Worm (Caenorhabditis elegans) whole organism, L1 larva: ENCODE measurements around the gene tbc-19.

Experiments
- C04F5.9 ChIP-seq: sonication (generic microtip); optimal IDR thresholded peaks from 2 replicates; lab custom pipeline; 2016; ENCODE audit warnings: missing genetic modification characterization, missing compliant biosample characterization
- C16A3.4 ChIP-seq: fragments of 150-350 bp; optimal IDR thresholded peaks from 2 replicates; lab custom pipeline; 2014; ENCODE audit warnings: missing biosample characterization, missing genetic modification characterization
- C34B4.2 ChIP-seq: sonication (generic microtip); optimal IDR thresholded peaks from 2 replicates; lab custom pipeline; 2017; ENCODE audit warnings: mild to moderate bottlenecking, missing genetic modification characterization, missing compliant biosample characterization
- aha-1 ChIP-seq: fragments of 150-350 bp; optimal IDR thresholded peaks from 2 replicates; lab custom pipeline; 2014; ENCODE audit warnings: missing biosample characterization, missing genetic modification characterization
- alr-1 ChIP-seq: fragments of 200-800 bp; sonication (Bioruptor generic); optimal IDR thresholded peaks from 2 replicates; lab custom pipeline; 2018; ENCODE audit warnings: borderline replicate concordance, mild to moderate bottlenecking, missing genetic modification characterization, missing compliant biosample characterization
- ama-1 ChIP-seq: fragments of 150-350 bp; optimal IDR thresholded peaks from 2 replicates; lab custom pipeline; 2014
- blmp-1 ChIP-seq: fragments of 150-350 bp; optimal IDR thresholded peaks from 2 replicates; lab custom pipeline; 2014; ENCODE audit warnings: missing biosample characterization, missing genetic modification characterization
- ceh-88 ChIP-seq: fragments of 200-800 bp; sonication (Bioruptor generic); IDR thresholded peaks from 2 replicates; pipeline ENCODE4 v1.3.6; 2022; ENCODE audit warnings: missing genetic modification characterization, missing compliant biosample characterization
- ceh-90 ChIP-seq: sonication (generic microtip); optimal IDR thresholded peaks from 2 replicates; lab custom pipeline; 2016; ENCODE audit warnings: missing genetic modification characterization, missing compliant biosample characterization
- ces-1 ChIP-seq: fragments of 150-350 bp; optimal IDR thresholded peaks from 2 replicates; lab custom pipeline; 2014; ENCODE audit warnings: missing biosample characterization, missing genetic modification reagents, missing genetic modification characterization
- dpl-1 ChIP-seq, 3 experiments: fragments of 150-350 bp in 2 of 3; sonication (generic microtip) in 1 of 3; optimal IDR thresholded peaks; 2 replicates each; lab custom pipeline; 2014 to 2017; ENCODE audit warnings: missing biosample characterization in 3 of 3, missing genetic modification characterization in 3 of 3, missing genetic modification reagents in 3 of 3
- dsc-1 ChIP-seq: sonication (generic microtip); optimal IDR thresholded peaks from 2 replicates; lab custom pipeline; 2016; ENCODE audit warnings: mild to moderate bottlenecking, missing genetic modification characterization, missing compliant biosample characterization
- efl-3 ChIP-seq: fragments of 200-800 bp; sonication (Bioruptor generic); optimal IDR thresholded peaks from 2 replicates; lab custom pipeline; 2018; ENCODE audit warnings: mild to moderate bottlenecking, missing genetic modification characterization, missing compliant biosample characterization
- elt-3 ChIP-seq, 6 experiments: fragments of 150-350 bp in 1 of 6; sonication (generic microtip); optimal IDR thresholded peaks; 2 replicates each; lab custom pipeline; 2017 to 2018; ENCODE audit warnings: missing biosample characterization in 6 of 6, missing genetic modification characterization in 6 of 6, inconsistent platforms in 1 of 6
- fkh-4 ChIP-seq: sonication (generic microtip); optimal IDR thresholded peaks from 2 replicates; lab custom pipeline; 2016; ENCODE audit warnings: missing compliant biosample characterization, missing genetic modification characterization, borderline replicate concordance
- fkh-8 ChIP-seq: sonication (generic microtip); optimal IDR thresholded peaks from 2 replicates; lab custom pipeline; 2016; ENCODE audit warnings: mild to moderate bottlenecking, missing genetic modification characterization, missing compliant biosample characterization
- grh-1 ChIP-seq: fragments of 200-800 bp; sonication (Bioruptor generic); IDR thresholded peaks from 2 replicates; pipeline ENCODE4 v1.3.6; 2022; ENCODE audit warnings: missing genetic modification reagents, missing genetic modification characterization, missing compliant biosample characterization
- hlh-17 ChIP-seq: fragments of 200-800 bp; sonication (Bioruptor generic); optimal IDR thresholded peaks from 2 replicates; lab custom pipeline; 2018; ENCODE audit warnings: missing genetic modification characterization, mild to moderate bottlenecking, missing compliant biosample characterization, moderate library complexity, borderline replicate concordance
- hlh-4 ChIP-seq: sonication (generic microtip); optimal IDR thresholded peaks from 2 replicates; lab custom pipeline; 2016; ENCODE audit warnings: mild to moderate bottlenecking, missing genetic modification characterization, missing compliant biosample characterization
- isw-1 ChIP-seq: fragments of 200-800 bp; sonication (Bioruptor generic); IDR thresholded peaks from 2 replicates; pipeline ENCODE4 v1.3.6; 2022; ENCODE audit warnings: missing genetic modification characterization, missing compliant biosample characterization
- jun-1 ChIP-seq: fragments of 150-350 bp; optimal IDR thresholded peaks from 2 replicates; lab custom pipeline; 2014; ENCODE audit warnings: missing biosample characterization, missing genetic modification reagents, missing genetic modification characterization
- lin-13 ChIP-seq: fragments of 150-350 bp; optimal IDR thresholded peaks from 2 replicates; lab custom pipeline; 2014; ENCODE audit warnings: missing biosample characterization, missing genetic modification reagents, missing genetic modification characterization
- lin-14 ChIP-seq: fragments of 200-800 bp; sonication (Bioruptor generic); optimal IDR thresholded peaks from 2 replicates; lab custom pipeline; 2018; ENCODE audit warnings: mild to moderate bottlenecking, missing genetic modification characterization, moderate library complexity, missing compliant biosample characterization
- lin-39 ChIP-seq: fragments of 150-350 bp; optimal IDR thresholded peaks from 2 replicates; lab custom pipeline; 2014; ENCODE audit warnings: missing biosample characterization, missing genetic modification reagents, missing genetic modification characterization
- lir-3 ChIP-seq: sonication (generic microtip); optimal IDR thresholded peaks from 2 replicates; lab custom pipeline; 2016; ENCODE audit warnings: mild to moderate bottlenecking, missing genetic modification characterization, moderate library complexity, missing compliant biosample characterization; ENCODE audit not compliant: poor library complexity
- mab-9 ChIP-seq: fragments of 200-800 bp; sonication (Bioruptor generic); IDR thresholded peaks from 2 replicates; pipeline ENCODE4 v1.3.6; 2022; ENCODE audit warnings: missing genetic modification reagents, missing genetic modification characterization, missing compliant biosample characterization
- mdl-1 ChIP-seq, 2 experiments: fragments of 150-350 bp; optimal IDR thresholded peaks; 2 replicates each; lab custom pipeline; 2014 to 2017; ENCODE audit warnings: missing biosample characterization in 2 of 2, missing genetic modification characterization in 2 of 2, inconsistent platforms in 1 of 2
- mef-2 ChIP-seq: fragments of 150-350 bp; optimal IDR thresholded peaks from 2 replicates; lab custom pipeline; 2014; ENCODE audit warnings: missing biosample characterization, missing genetic modification characterization
- nhr-12 ChIP-seq: sonication (generic microtip); optimal IDR thresholded peaks from 2 replicates; lab custom pipeline; 2017; ENCODE audit warnings: missing biosample characterization, missing genetic modification characterization
- nhr-19 ChIP-seq: fragments of 200-800 bp; sonication (Bioruptor generic); conservative IDR thresholded peaks from 2 replicates; pipeline ENCODE4 v1.3.6; 2022; ENCODE audit warnings: missing genetic modification characterization, missing compliant biosample characterization
- nhr-237 ChIP-seq: fragments of 150-350 bp; optimal IDR thresholded peaks from 2 replicates; lab custom pipeline; 2014; ENCODE audit warnings: missing biosample characterization, missing genetic modification characterization
- nhr-28 ChIP-seq: fragments of 150-350 bp; optimal IDR thresholded peaks from 2 replicates; lab custom pipeline; 2014; ENCODE audit warnings: missing biosample characterization, missing genetic modification characterization
- nhr-71 ChIP-seq: sonication (generic microtip); optimal IDR thresholded peaks from 2 replicates; lab custom pipeline; 2016; ENCODE audit warnings: mild to moderate bottlenecking, missing genetic modification characterization, moderate library complexity, missing compliant biosample characterization
- nhr-76 ChIP-seq: sonication (generic microtip); optimal IDR thresholded peaks from 2 replicates; lab custom pipeline; 2017; ENCODE audit warnings: missing biosample characterization, missing genetic modification characterization
- nhr-84 ChIP-seq: sonication (generic microtip); optimal IDR thresholded peaks from 2 replicates; lab custom pipeline; 2017; ENCODE audit warnings: missing biosample characterization, missing genetic modification characterization
- nhr-85 ChIP-seq: sonication (generic microtip); peaks from one replicate; lab custom pipeline; 2016; ENCODE audit warnings: missing genetic modification characterization, inconsistent platforms, missing compliant biosample characterization
- pag-3 ChIP-seq: sonication (generic microtip); optimal IDR thresholded peaks from 2 replicates; lab custom pipeline; 2017; ENCODE audit warnings: missing genetic modification characterization, mild to moderate bottlenecking, missing compliant biosample characterization, antibody characterized with exemption, borderline replicate concordance; ENCODE audit not compliant: insufficient read depth
- pax-3 ChIP-seq: fragments of 200-800 bp; sonication (Bioruptor generic); optimal IDR thresholded peaks from 2 replicates; lab custom pipeline; 2018; ENCODE audit warnings: mild to moderate bottlenecking, missing genetic modification characterization, moderate library complexity, missing compliant biosample characterization
- rnt-1 ChIP-seq: sonication (generic microtip); optimal IDR thresholded peaks from 2 replicates; lab custom pipeline; 2016; ENCODE audit warnings: mild to moderate bottlenecking, missing genetic modification characterization, moderate library complexity, missing compliant biosample characterization
- sox-4 ChIP-seq: sonication (generic microtip); optimal IDR thresholded peaks from 2 replicates; lab custom pipeline; 2016; ENCODE audit warnings: missing genetic modification characterization, missing compliant biosample characterization
- sptf-1 ChIP-seq: fragments of 150-350 bp; optimal IDR thresholded peaks from 2 replicates; lab custom pipeline; 2014; ENCODE audit warnings: missing biosample characterization, missing genetic modification characterization
- unc-130 ChIP-seq: fragments of 150-350 bp; optimal IDR thresholded peaks from 2 replicates; lab custom pipeline; 2017; ENCODE audit warnings: missing biosample characterization, missing genetic modification characterization, inconsistent platforms
- unc-30 ChIP-seq: sonication (generic microtip); optimal IDR thresholded peaks from 2 replicates; lab custom pipeline; 2017; ENCODE audit warnings: missing biosample characterization, missing genetic modification characterization
- unc-62 ChIP-seq: fragments of 150-350 bp; optimal IDR thresholded peaks from 2 replicates; lab custom pipeline; 2014; ENCODE audit warnings: missing biosample characterization, missing genetic modification reagents, missing genetic modification characterization
- unc-98 ChIP-seq: fragments of 200-800 bp; sonication (Bioruptor generic); IDR thresholded peaks from 2 replicates; pipeline ENCODE4 v1.3.6; 2022; ENCODE audit warnings: missing genetic modification characterization, missing compliant biosample characterization
- zag-1 ChIP-seq: fragments of 150-350 bp; optimal IDR thresholded peaks from 2 replicates; lab custom pipeline; 2014; ENCODE audit warnings: missing biosample characterization, missing genetic modification characterization
- ztf-11 ChIP-seq, 2 experiments: sonication (generic microtip); optimal IDR thresholded peaks; 2 replicates each; lab custom pipeline; 2016 to 2017; ENCODE audit warnings: missing genetic modification characterization in 2 of 2, missing biosample characterization in 1 of 2, missing compliant biosample characterization in 1 of 2
- ztf-4 ChIP-seq: fragments of 150-350 bp; optimal IDR thresholded peaks from 2 replicates; lab custom pipeline; 2014; ENCODE audit warnings: missing biosample characterization, missing genetic modification characterization

Gene tbc-19

DNA sequence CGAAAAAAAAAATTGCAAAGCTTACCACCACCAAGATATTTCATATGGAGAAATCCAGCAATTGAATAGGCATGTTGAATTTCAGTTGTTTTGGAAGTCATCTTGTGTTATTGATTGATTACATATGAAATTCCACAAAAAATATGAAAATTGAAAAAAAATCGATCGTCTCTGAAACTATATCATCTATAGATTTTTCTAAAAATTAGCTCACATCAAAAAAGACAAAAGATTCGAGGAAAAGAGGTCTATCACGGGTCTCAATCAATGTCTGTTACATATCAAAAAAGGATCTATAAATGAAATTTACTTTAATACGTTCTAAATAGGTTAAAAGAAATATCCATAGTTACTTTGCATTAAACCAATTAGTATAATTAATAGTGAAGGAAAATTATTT is at the start of gene tbc-19:
Gene tbc-19, minus strand, starts transcription at position 101 of the 400 bp plus-strand sequence.
- TF ChIP-seq dpl-1 (GFP tag; optimal IDR thresholded peaks at IDR 0.05; lab: Kevin White, UChicago) (no peak), lin-39 (tag; lab: Kevin White, UChicago) (no peak), zag-1 (tag; lab: Kevin White, UChicago) (no peak), lin-13 (GFP tag; lab: Kevin White, UChicago) (no peak), nhr-85 (tag; lab: Kevin White, UChicago) (no peak), mab-9 (no peak), nhr-76 (tag; lab: Kevin White, UChicago) (no peak), nhr-237 (tag; lab: Kevin White, UChicago) (no peak), blmp-1 (no peak), sptf-1 (tag; lab: Kevin White, UChicago) (no peak), grh-1 (GFP tag; lab: Robert Waterston, UW) (no peak), ceh-90 (tag; lab: Kevin White, UChicago) (no peak), unc-30 (no peak), jun-1 (tag; lab: Kevin White, UChicago) (no peak), nhr-19 (GFP tag; lab: Robert Waterston, UW) (no peak), ceh-88 (no peak), alr-1 (tag; lab: Kevin White, UChicago) (no peak), isw-1 (GFP tag; lab: Robert Waterston, UW) (no peak), mef-2 (no peak), sox-4 (tag; lab: Kevin White, UChicago) (no peak)
- TF ChIP-seq, all 84 proteins: peak for 0

DNA sequence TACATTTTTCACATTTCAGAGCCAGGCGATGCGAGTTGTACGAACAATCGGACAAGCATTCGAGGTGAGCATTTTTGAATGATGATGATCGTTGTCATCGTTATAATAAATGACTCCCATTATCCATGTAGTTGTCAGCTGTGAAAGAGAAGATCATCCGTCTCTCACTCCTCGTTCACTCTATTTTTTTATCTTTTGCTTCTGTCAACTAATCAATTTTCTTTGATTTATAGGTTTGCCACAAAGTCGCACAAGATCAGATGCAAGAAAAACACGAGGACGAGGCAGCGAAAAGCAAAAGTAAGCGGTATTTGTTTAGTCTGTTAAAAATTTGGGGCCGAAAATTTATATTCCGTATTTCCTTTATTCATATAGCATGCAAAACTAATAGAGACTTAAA is 44.2 kb upstream of the tbc-19 start:
- TF ChIP-seq lin-39 (tag; lab: Kevin White, UChicago): peak; percentile 35
- TF ChIP-seq elt-3 (tag; optimal IDR thresholded peaks at IDR 0.05; lab: Kevin White, UChicago): peak in 1 of 6 experiments; percentile 56
- no peak for TF ChIP-seq pax-3
- TF ChIP-seq nhr-71 (tag; lab: Kevin White, UChicago): peak; percentile 19
- TF ChIP-seq nhr-85 (tag; lab: Kevin White, UChicago): peak; percentile 0
- peak; percentile 68 for TF ChIP-seq blmp-1
- peak; percentile 25 for TF ChIP-seq pag-3 (tag; lab: Kevin White, UChicago)
- TF ChIP-seq rnt-1 (tag; lab: Kevin White, UChicago): peak; percentile 63
- no peak for TF ChIP-seq hlh-17
- peak; percentile 51 for TF ChIP-seq lin-14 (GFP tag; lab: Kevin White, UChicago)
- no peak for TF ChIP-seq nhr-84
- no peak for TF ChIP-seq ztf-4

DNA sequence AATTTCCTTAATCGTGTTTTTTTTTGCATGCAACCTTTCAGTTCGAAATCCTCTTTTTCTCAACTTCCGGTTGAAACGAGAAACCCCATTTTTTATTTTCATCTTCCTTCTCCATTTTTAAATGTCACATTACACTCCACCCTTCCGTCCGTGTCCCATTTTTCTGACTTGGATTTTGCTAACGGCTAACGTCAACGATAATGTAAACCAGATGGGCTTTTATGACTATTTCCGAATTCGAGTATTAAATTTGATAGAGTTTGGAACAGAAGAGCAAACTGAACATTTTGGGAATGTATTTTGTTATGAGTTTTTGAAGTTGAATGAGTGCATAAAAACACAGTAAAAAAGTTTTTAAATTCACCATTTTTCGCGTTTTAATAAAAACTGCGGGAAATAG is 43.4 kb upstream of the tbc-19 start:
- TF ChIP-seq unc-130 (tag; lab: Kevin White, UChicago) (no peak), dsc-1 (tag; lab: Kevin White, UChicago) (peak; percentile 87), ces-1 (GFP tag; lab: Kevin White, UChicago) (no peak), aha-1 (tag; lab: Kevin White, UChicago) (no peak), fkh-4 (peak; percentile 72), fkh-8 (tag; lab: Kevin White, UChicago) (no peak), lir-3 (tag; lab: Kevin White, UChicago) (no peak), unc-98 (GFP tag; lab: Robert Waterston, UW) (no peak), nhr-28 (tag; lab: Kevin White, UChicago) (no peak)

DNA sequence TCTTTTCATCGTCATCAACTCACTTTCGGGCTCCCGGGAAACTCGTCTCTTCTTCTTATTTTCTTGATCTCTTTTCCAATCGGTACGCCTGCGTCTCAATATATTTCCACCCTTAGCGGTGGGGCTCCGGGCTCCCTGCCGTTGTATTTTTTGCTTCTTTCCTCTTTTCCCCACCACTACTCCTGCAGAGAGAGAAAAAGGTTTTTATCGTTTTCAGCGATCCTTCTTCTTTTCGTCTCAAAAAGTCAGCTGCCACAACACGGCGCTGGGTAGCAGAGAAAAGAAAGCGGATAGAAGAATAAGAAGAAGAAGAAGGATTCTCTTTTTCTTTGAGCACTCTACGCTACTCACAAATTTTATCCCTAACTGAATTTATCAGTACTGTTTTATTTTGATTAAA is 42.5 kb upstream of the tbc-19 start:
- TF ChIP-seq ama-1 (lab: Kevin White, UChicago) (no peak), C34B4.2 (tag; lab: Kevin White, UChicago) (no peak), lin-39 (tag; lab: Kevin White, UChicago) (no peak), C16A3.4 (tag; lab: Kevin White, UChicago) (no peak), nhr-12 (no peak), fkh-8 (tag; lab: Kevin White, UChicago) (no peak), nhr-237 (tag; lab: Kevin White, UChicago) (no peak), ceh-88 (no peak), nhr-76 (tag; lab: Kevin White, UChicago) (no peak), ces-1 (GFP tag; lab: Kevin White, UChicago) (no peak), unc-30 (no peak), pax-3 (no peak), efl-3 (GFP tag; lab: Kevin White, UChicago) (no peak), C04F5.9 (tag; lab: Kevin White, UChicago) (no peak), aha-1 (tag; lab: Kevin White, UChicago) (no peak), ztf-11 (tag; optimal IDR thresholded peaks at IDR 0.05; lab: Kevin White, UChicago) (no peak), unc-62 (GFP tag; lab: Kevin White, UChicago) (no peak), hlh-4 (tag; lab: Kevin White, UChicago) (no peak), mdl-1 (tag; optimal IDR thresholded peaks at IDR 0.05; lab: Kevin White, UChicago) (no peak)
